Fruit fly (Drosophila melanogaster): ENCODE results near the gene CG12268.

CG12268 gene

dm6 chr3R:23986479-23986930, 38.3 kb upstream of the CG12268 start, which contains the start of the genes CG13603 and CG5902 (continued):
- peak; percentile 96 for TF ChIP-seq CG10267 (tag; optimal IDR thresholded peaks at IDR 0.05)
- TF ChIP-seq hbn (GFP tag; IDR thresholded peaks at IDR 0.05; ENCODE audit: partially characterized antibody) = peak; percentile 71; the same call in 1 of the 2 replicates
- peak; percentile 4 for TF ChIP-seq Hr3 (GFP tag; optimal IDR thresholded peaks at IDR 0.05)
- TF ChIP-seq bbx (GFP tag; IDR thresholded peaks at IDR 0.05; ENCODE audit: partially characterized antibody) = peak; percentile 88
- peak; percentile 77 for TF ChIP-seq zen2 (GFP tag; IDR thresholded peaks at IDR 0.05; ENCODE audit: partially characterized antibody)
- TF ChIP-seq sim (GFP tag; IDR thresholded peaks at IDR 0.05) = no peak
- TF ChIP-seq CG1603 (tag; optimal IDR thresholded peaks at IDR 0.05) = peak; percentile 76
- no peak for TF ChIP-seq Hr39 (optimal IDR thresholded peaks at IDR 0.05)
- peak; percentile 50; the same call in 1 of the 3 replicates for TF ChIP-seq otp (GFP tag; IDR thresholded peaks at IDR 0.05)
- TF ChIP-seq Blimp-1 (GFP tag; optimal IDR thresholded peaks at IDR 0.05) = no peak
- TF ChIP-seq sr (GFP tag; IDR thresholded peaks at IDR 0.05) = 0 out of 3 replicates have a peak, but pooled peaks have one; percentile 3
- TF ChIP-seq E2f1 (GFP tag; IDR thresholded peaks at IDR 0.05) = no peak
- no peak for TF ChIP-seq eyg (GFP tag; optimal IDR thresholded peaks at IDR 0.05)
- TF ChIP-seq Bteb2 (GFP tag; optimal IDR thresholded peaks at IDR 0.05) = peak; percentile 29
- TF ChIP-seq Asciz (GFP tag; optimal IDR thresholded peaks at IDR 0.05) = no peak
- no peak for TF ChIP-seq Nf-YA (GFP tag; IDR thresholded peaks at IDR 0.05)
- TF ChIP-seq Aef1 (GFP tag; IDR thresholded peaks at IDR 0.05) = peak; percentile 13; the same call in 2 of the 3 replicates
- TF ChIP-seq E2f2 (GFP tag; IDR thresholded peaks at IDR 0.05) = peak; percentile 25; the same call in 1 of the 2 replicates
- no peak for TF ChIP-seq PHDP (tag; optimal IDR thresholded peaks at IDR 0.05)
- no peak for TF ChIP-seq CG6175 (GFP tag; IDR thresholded peaks at IDR 0.05)
- peak; percentile 40 for TF ChIP-seq pb (GFP tag; optimal IDR thresholded peaks at IDR 0.05)
- TF ChIP-seq CG11723 (GFP tag; optimal IDR thresholded peaks at IDR 0.05) = no peak
- peak; percentile 59 for TF ChIP-seq cg (GFP tag; optimal IDR thresholded peaks at IDR 0.05)
- no peak for TF ChIP-seq gt (GFP tag; IDR thresholded peaks at IDR 0.05)
- TF ChIP-seq CG6654 (GFP tag; optimal IDR thresholded peaks at IDR 0.05) = no peak
- TF ChIP-seq C15 (GFP tag; IDR thresholded peaks at IDR 0.05) = no peak
- TF ChIP-seq Mad (GFP tag; optimal IDR thresholded peaks at IDR 0.05) = peak; percentile 35
- peak; percentile 98 for TF ChIP-seq Sry-δ (GFP tag; optimal IDR thresholded peaks at IDR 0.05)
- TF ChIP-seq CG8290 (GFP tag; optimal IDR thresholded peaks at IDR 0.05) = no peak
- TF ChIP-seq CG8290 (tag; optimal IDR thresholded peaks at IDR 0.05) = no peak
- TF ChIP-seq br (optimal IDR thresholded peaks at IDR 0.05) = no peak
- peak; percentile 41 for TF ChIP-seq ems (GFP tag; optimal IDR thresholded peaks at IDR 0.05)
- no peak for TF ChIP-seq CG7271 (tag; optimal IDR thresholded peaks at IDR 0.05)
- TF ChIP-seq dimm (GFP tag; IDR thresholded peaks at IDR 0.05) = no peak
- TF ChIP-seq CrebB (tag; optimal IDR thresholded peaks at IDR 0.05) = peak; percentile 5
- no peak for TF ChIP-seq Oli (tag; optimal IDR thresholded peaks at IDR 0.05)
- peak; percentile 50 for TF ChIP-seq CG12299 (tag; optimal IDR thresholded peaks at IDR 0.05)
- no peak for TF ChIP-seq twi (tag; optimal IDR thresholded peaks at IDR 0.05)
- TF ChIP-seq CG11093 (GFP tag; IDR thresholded peaks at IDR 0.05) = no peak
- no peak for TF ChIP-seq mirr (GFP tag; optimal IDR thresholded peaks at IDR 0.05)
- no peak for TF ChIP-seq Sox102F (GFP tag; optimal IDR thresholded peaks at IDR 0.05)
- TF ChIP-seq CG7372 (GFP tag; IDR thresholded peaks at IDR 0.05) = no peak
- TF ChIP-seq zf30C (GFP tag; optimal IDR thresholded peaks at IDR 0.05) = no peak
- TF ChIP-seq Adf1 (GFP tag; IDR thresholded peaks at IDR 0.05) = no peak; the same call in 1 of the 2 replicates
- peak; percentile 66 for TF ChIP-seq her (GFP tag; optimal IDR thresholded peaks at IDR 0.05)
- TF ChIP-seq CG15601 (tag; optimal IDR thresholded peaks at IDR 0.05) = no peak
- peak; percentile 55 for TF ChIP-seq ftz-f1 (GFP tag; optimal IDR thresholded peaks at IDR 0.05)
- TF ChIP-seq CG3838 (GFP tag; optimal IDR thresholded peaks at IDR 0.05) = no peak
- peak; percentile 63 for TF ChIP-seq ewg (GFP tag; optimal IDR thresholded peaks at IDR 0.05)
- TF ChIP-seq slbo (GFP tag; IDR thresholded peaks at IDR 0.05) = peak; percentile 59; the same call in 1 of the 2 replicates
- TF ChIP-seq slp2 (GFP tag; optimal IDR thresholded peaks at IDR 0.05) = no peak
- TF ChIP-seq vfl (GFP tag; optimal IDR thresholded peaks at IDR 0.05) = peak; percentile 52

Data from whole organism, embryonic.